Worm (Caenorhabditis elegans): Measurements from ENCODE around the gene fbxb-14.
A peak's percentile ranks its signal among the peaks of the same experiment; 100 is the strongest.

Gene fbxb-14

DNA sequence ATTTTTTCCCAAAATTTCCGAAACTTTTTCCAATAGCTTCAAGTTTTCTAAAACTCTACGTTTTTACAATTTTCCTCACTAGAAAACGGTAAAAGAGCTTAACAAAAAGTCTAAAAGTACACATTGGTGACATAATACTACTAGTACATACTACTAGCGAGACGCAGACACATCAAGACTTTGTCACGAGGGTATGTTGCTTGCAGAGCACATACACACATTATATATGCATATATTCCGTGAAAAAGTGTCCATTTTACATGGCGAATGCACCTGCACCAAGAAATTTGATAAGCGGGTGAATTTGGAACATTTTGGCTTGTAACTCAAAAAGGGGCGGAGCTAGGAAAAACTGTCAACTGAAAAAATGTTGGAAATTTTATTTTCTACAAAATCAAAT is 18.8 kb upstream of the fbxb-14 start (continued):
- TF ChIP-seq mdt-29 (GFP tag; IDR thresholded peaks at IDR 0.05) (no peak), ctbp-1 (GFP tag; IDR thresholded peaks at IDR 0.05) (no peak), nhr-102 (tag; optimal IDR thresholded peaks at IDR 0.05) (no peak), hmg-1.1 (GFP tag; IDR thresholded peaks at IDR 0.05) (peak; percentile 17; the same call in 1 of the 2 replicates)

ce11 chrII:596702-597101 is 14.2 kb upstream of the fbxb-14 start:
- 0 out of 2 replicates have a peak, but pooled peaks have one; percentile 38 for TF ChIP-seq D1046.2 (GFP tag; IDR thresholded peaks at IDR 0.05)
- no peak for TF ChIP-seq hlh-30 (tag; optimal IDR thresholded peaks at IDR 0.05; ENCODE audit: insufficient read depth)
- peak; percentile 96 for TF ChIP-seq aha-1 (tag)
- no peak for TF ChIP-seq mdl-1 (tag; optimal IDR thresholded peaks at IDR 0.05)
- TF ChIP-seq hmg-1.1 (GFP tag; IDR thresholded peaks at IDR 0.05) = no peak
- TF ChIP-seq ceh-82 (tag; optimal IDR thresholded peaks at IDR 0.05) = no peak
- TF ChIP-seq nhr-28 (tag; optimal IDR thresholded peaks at IDR 0.05) = no peak
- TF ChIP-seq hif-1 (tag; optimal IDR thresholded peaks at IDR 0.05) = no peak
- no peak for TF ChIP-seq nhr-10 (tag; optimal IDR thresholded peaks at IDR 0.05)

DNA sequence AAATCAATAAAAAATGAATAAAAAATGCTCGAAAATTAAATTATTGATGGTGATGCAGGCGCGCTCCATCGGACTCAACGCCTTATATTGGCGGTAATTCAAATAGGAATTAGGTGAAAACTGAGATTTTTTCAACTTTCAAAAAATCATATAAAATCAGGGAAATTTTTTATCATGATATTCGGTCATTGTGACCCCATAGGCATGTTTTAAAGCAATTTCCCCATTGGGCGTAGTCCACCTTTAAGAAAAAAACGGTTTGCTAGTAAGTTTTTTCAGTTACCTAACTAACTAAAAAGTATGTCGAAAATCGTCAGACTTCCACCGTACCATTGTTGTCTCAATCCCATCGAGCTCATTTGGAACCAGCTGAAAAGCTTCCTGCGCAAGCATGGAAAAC is 10.7 kb upstream of the fbxb-14 start, which contains the start of gene W08F4.1:
W08F4.1 (plus strand) TSS at position 301 of the 400 bp plus-strand sequence.
- TF ChIP-seq lin-38 (GFP tag; IDR thresholded peaks at IDR 0.05) = peak; percentile 35; the same call in 1 of the 2 replicates

DNA sequence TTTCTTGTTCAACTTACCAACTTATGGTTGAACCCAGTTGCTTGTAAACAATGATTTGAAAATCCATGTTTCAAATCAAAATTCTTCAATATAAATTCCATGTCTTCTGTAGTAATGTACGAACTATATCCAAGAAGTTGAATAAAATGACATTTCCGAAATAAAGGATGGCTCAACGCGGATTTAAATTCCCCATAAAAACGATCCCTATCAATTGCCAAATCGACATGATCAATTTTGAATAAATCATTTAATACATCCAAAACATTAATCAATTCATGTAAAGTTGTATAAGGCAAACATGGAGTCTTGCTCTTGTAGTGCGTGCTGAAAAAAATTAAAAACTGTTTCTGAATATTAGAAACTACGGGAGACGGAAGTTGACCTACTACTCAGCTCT is 8.6 kb upstream of the fbxb-14 start, which contains the start of gene W08F4.10:
W08F4.10 (minus strand) TSS at position 101 of the 400 bp plus-strand sequence.
- TF ChIP-seq zfp-2 (tag; optimal IDR thresholded peaks at IDR 0.05) (no peak), dmd-9 (GFP tag; IDR thresholded peaks at IDR 0.05) (no peak), arid-1 (GFP tag; conservative IDR thresholded peaks at IDR 0.05) (no peak), ZK546.5 (tag; optimal IDR thresholded peaks at IDR 0.05) (no peak), lsy-2 (tag; optimal IDR thresholded peaks at IDR 0.05) (no peak), zag-1 (tag; optimal IDR thresholded peaks at IDR 0.05) (no peak), Y75B8A.6 (GFP tag; IDR thresholded peaks at IDR 0.05) (no peak), zfp-3 (GFP tag; conservative IDR thresholded peaks at IDR 0.05) (no peak), egl-27 (tag; optimal IDR thresholded peaks at IDR 0.05) (no peak), rbr-2 (tag; optimal IDR thresholded peaks at IDR 0.05) (no peak), spr-3 (GFP tag; optimal IDR thresholded peaks at IDR 0.05) (no peak), zip-2 (tag; optimal IDR thresholded peaks at IDR 0.05) (no peak), attf-4 (tag; optimal IDR thresholded peaks at IDR 0.05) (no peak), sdz-12 (GFP tag; optimal IDR thresholded peaks at IDR 0.05) (no peak), fkh-10 (GFP tag; optimal IDR thresholded peaks at IDR 0.05) (no peak)

- no peak for TF ChIP-seq ces-1 (GFP tag; optimal IDR thresholded peaks at IDR 0.05)
- TF ChIP-seq ceh-28 (tag; optimal IDR thresholded peaks at IDR 0.05) = no peak
- no peak for TF ChIP-seq nhr-25 (tag; optimal IDR thresholded peaks at IDR 0.05; ENCODE audit: borderline replicate concordance, insufficient read depth)
- TF ChIP-seq jun-1 (tag; optimal IDR thresholded peaks at IDR 0.05) = no peak
- TF ChIP-seq lsy-2 (tag; optimal IDR thresholded peaks at IDR 0.05) = no peak
- TF ChIP-seq dpl-1 (GFP tag; optimal IDR thresholded peaks at IDR 0.05) = no peak
Measured at ce11 chrII:587533-587932, 5.0 kb upstream of the fbxb-14 start, which contains the start of gene fbxb-34. TSS of gene fbxb-34 (plus strand) at chrII:587833.

Measured in whole organism, L4 larva.